Fruit fly (Drosophila melanogaster) whole organism, embryonic: ENCODE data around the gene tweek.

ENCODE experiments used
- CG10209 ChIP-seq: fragments of 200-800 bp; sonication (Bioruptor generic); optimal IDR thresholded peaks from 3 replicates; lab custom pipeline; 2017; ENCODE audit warnings: missing biosample characterization, mild to moderate bottlenecking, missing genetic modification characterization, missing genetic modification reagents
- CG10959 ChIP-seq: fragments of 200-800 bp; sonication (Bioruptor generic); IDR thresholded peaks from 2 replicates; pipeline ENCODE4 v1.3.6; 2022; ENCODE audit warnings: missing biosample characterization, missing genetic modification characterization
- CG11456 ChIP-seq: fragments of 200-800 bp; sonication (Bioruptor generic); IDR thresholded peaks from 3 replicates; pipeline ENCODE4 v1.3.6; 2022; ENCODE audit warnings: missing biosample characterization, missing genetic modification characterization
- CG14710 ChIP-seq: fragments of 200-800 bp; sonication (Bioruptor generic); optimal IDR thresholded peaks from 3 replicates; lab custom pipeline; 2019; ENCODE audit warnings: missing biosample characterization, mild to moderate bottlenecking, missing genetic modification characterization, moderate library complexity
- CG1529 ChIP-seq: fragments of 200-800 bp; sonication (Bioruptor generic); optimal IDR thresholded peaks from 3 replicates; lab custom pipeline; 2018; ENCODE audit warnings: missing biosample characterization, missing genetic modification characterization
- CG16815 ChIP-seq: fragments of 200-800 bp; sonication (Bioruptor generic); optimal IDR thresholded peaks from 3 replicates; lab custom pipeline; 2017; ENCODE audit warnings: missing biosample characterization, mild to moderate bottlenecking, missing genetic modification characterization
- CG17328 ChIP-seq: fragments of 200-800 bp; sonication (Bioruptor generic); IDR thresholded peaks from 2 replicates; pipeline ENCODE4 v1.3.6; 2022; ENCODE audit warnings: missing biosample characterization, missing genetic modification characterization
- CG17359 ChIP-seq: fragments of 200-800 bp; sonication (Bioruptor generic); optimal IDR thresholded peaks from 3 replicates; lab custom pipeline; 2018; ENCODE audit warnings: missing biosample characterization, mild to moderate bottlenecking, missing genetic modification characterization, moderate library complexity
- CG17568 ChIP-seq: fragments of 200-800 bp; sonication (Bioruptor generic); optimal IDR thresholded peaks from 2 replicates; lab custom pipeline; 2018; ENCODE audit warnings: missing biosample characterization, mild to moderate bottlenecking, missing genetic modification characterization, moderate library complexity
- CG17912 ChIP-seq: fragments of 200-800 bp; sonication (Bioruptor generic); optimal IDR thresholded peaks from 2 replicates; lab custom pipeline; 2018; ENCODE audit warnings: missing biosample characterization, mild to moderate bottlenecking, missing genetic modification characterization
- CG2875 ChIP-seq: fragments of 200-800 bp; sonication (Bioruptor generic); optimal IDR thresholded peaks from 2 replicates; lab custom pipeline; 2017; ENCODE audit warnings: missing biosample characterization, mild to moderate bottlenecking, missing genetic modification characterization, missing genetic modification reagents
- CG3847 ChIP-seq: fragments of 200-800 bp; sonication (Bioruptor generic); IDR thresholded peaks from 2 replicates; pipeline ENCODE4 v1.3.6; 2022; ENCODE audit warnings: missing biosample characterization, missing genetic modification characterization
- CG4360 ChIP-seq: fragments of 200-800 bp; sonication (Bioruptor generic); IDR thresholded peaks from 2 replicates; pipeline ENCODE4 v1.3.6; 2022; ENCODE audit warnings: missing biosample characterization, missing genetic modification characterization
- CG4404 ChIP-seq: fragments of 200-800 bp; sonication (Bioruptor generic); IDR thresholded peaks from 2 replicates; pipeline ENCODE4 v1.3.6; 2022; ENCODE audit warnings: missing biosample characterization, missing genetic modification characterization
- CG4854 ChIP-seq: fragments of 200-800 bp; sonication (Bioruptor generic); optimal IDR thresholded peaks from 2 replicates; lab custom pipeline; 2016; ENCODE audit warnings: missing biosample characterization, missing genetic modification characterization, inconsistent platforms
- CG5245 ChIP-seq: fragments of 200-800 bp; sonication (Bioruptor generic); optimal IDR thresholded peaks from 3 replicates; lab custom pipeline; 2016; ENCODE audit warnings: missing biosample characterization, missing genetic modification characterization
- CG6254 ChIP-seq: fragments of 200-800 bp; sonication (Bioruptor generic); optimal IDR thresholded peaks from 3 replicates; lab custom pipeline; 2017; ENCODE audit warnings: mild to moderate bottlenecking, missing biosample characterization, missing genetic modification reagents, missing genetic modification characterization
- CG8359 ChIP-seq: fragments of 200-800 bp; sonication (Bioruptor generic); optimal IDR thresholded peaks from 2 replicates; lab custom pipeline; 2017; ENCODE audit warnings: missing biosample characterization, mild to moderate bottlenecking, missing genetic modification characterization, borderline replicate concordance
- CG9797 ChIP-seq: fragments of 200-800 bp; sonication (Bioruptor generic); optimal IDR thresholded peaks from 3 replicates; lab custom pipeline; 2018; ENCODE audit warnings: missing biosample characterization, mild to moderate bottlenecking, missing genetic modification characterization
- CG9932 ChIP-seq: fragments of 200-800 bp; sonication (Bioruptor generic); IDR thresholded peaks from 2 replicates; pipeline ENCODE4 v1.3.6; 2022; ENCODE audit warnings: missing biosample characterization, missing genetic modification characterization
- HLH4C ChIP-seq: fragments of 200-800 bp; sonication (Bioruptor generic); IDR thresholded peaks from 3 replicates; pipeline ENCODE4 v1.3.6; 2022; ENCODE audit warnings: missing biosample characterization, missing genetic modification characterization; ENCODE audit not compliant: partially characterized antibody
- Hmr ChIP-seq: fragments of 200-800 bp; sonication (Bioruptor generic); optimal IDR thresholded peaks from 3 replicates; lab custom pipeline; 2017; ENCODE audit warnings: mild to moderate bottlenecking, missing biosample characterization, missing genetic modification reagents, missing genetic modification characterization
- Hr78 ChIP-seq, 2 experiments: fragments of 200-800 bp in 1 of 2; fragments of >200 bp in 1 of 2; sonication (Bioruptor generic) in 1 of 2; optimal IDR thresholded peaks; 2 replicates each; lab custom pipeline; 2017 to 2019; ENCODE audit warnings: missing biosample characterization in 2 of 2, missing genetic modification characterization in 2 of 2, mild to moderate bottlenecking in 1 of 2, moderate library complexity in 1 of 2
- Hsf ChIP-seq: fragments of 200-800 bp; sonication (Bioruptor generic); optimal IDR thresholded peaks from 3 replicates; lab custom pipeline; 2016; ENCODE audit warnings: missing biosample characterization, missing genetic modification characterization
- Meics ChIP-seq: fragments of 200-800 bp; sonication (Bioruptor generic); optimal IDR thresholded peaks from 2 replicates; lab custom pipeline; 2017; ENCODE audit warnings: missing biosample characterization, mild to moderate bottlenecking, missing genetic modification characterization
- PHDP ChIP-seq: fragments of 200-800 bp; sonication (Bioruptor generic); optimal IDR thresholded peaks from 3 replicates; lab custom pipeline; 2018; ENCODE audit warnings: missing biosample characterization, mild to moderate bottlenecking, missing genetic modification characterization, moderate library complexity
- Vsx1 ChIP-seq: fragments of 200-800 bp; sonication (Bioruptor generic); optimal IDR thresholded peaks from 2 replicates; lab custom pipeline; 2017; ENCODE audit warnings: missing biosample characterization, mild to moderate bottlenecking, missing genetic modification characterization, missing genetic modification reagents
- bbx ChIP-seq: fragments of 200-800 bp; sonication (Bioruptor generic); IDR thresholded peaks from 2 replicates; pipeline ENCODE4 v1.3.6; 2022; ENCODE audit warnings: missing biosample characterization, missing genetic modification characterization; ENCODE audit not compliant: partially characterized antibody
- br ChIP-seq: fragments of >200 bp; optimal IDR thresholded peaks from 2 replicates; lab custom pipeline; 2017
- cas ChIP-seq: fragments of 200-800 bp; sonication (Bioruptor generic); IDR thresholded peaks from 2 replicates; pipeline ENCODE4 v1.3.6; 2022; ENCODE audit warnings: missing biosample characterization, missing genetic modification characterization
- caup ChIP-seq: fragments of 200-800 bp; sonication (Bioruptor generic); optimal IDR thresholded peaks from 3 replicates; lab custom pipeline; 2017; ENCODE audit warnings: missing biosample characterization, mild to moderate bottlenecking, missing genetic modification characterization, moderate library complexity; ENCODE audit not compliant: severe bottlenecking
- crc ChIP-seq: fragments of 200-800 bp; sonication (Bioruptor generic); optimal IDR thresholded peaks from 2 replicates; lab custom pipeline; 2016; ENCODE audit warnings: missing biosample characterization, missing genetic modification characterization
- crol ChIP-seq: fragments of 200-800 bp; sonication (Bioruptor generic); IDR thresholded peaks from 2 replicates; pipeline ENCODE4 v1.3.6; 2022; ENCODE audit warnings: missing biosample characterization, missing genetic modification characterization
- danr ChIP-seq: fragments of 200-800 bp; sonication (Bioruptor generic); IDR thresholded peaks from 2 replicates; pipeline ENCODE4 v1.3.6; 2022; ENCODE audit warnings: missing biosample characterization, missing genetic modification characterization
- dm ChIP-seq: fragments of 200-800 bp; sonication (Bioruptor generic); optimal IDR thresholded peaks from 3 replicates; lab custom pipeline; 2016; ENCODE audit warnings: missing biosample characterization, missing genetic modification characterization
- dpn ChIP-seq, 2 experiments: fragments of 200-800 bp; sonication (Bioruptor generic); optimal IDR thresholded peaks; 3 replicates each; lab custom pipeline; 2016; ENCODE audit warnings: missing biosample characterization in 2 of 2, missing genetic modification characterization in 2 of 2
- dysf ChIP-seq: fragments of 200-800 bp; sonication (Bioruptor generic); IDR thresholded peaks from 3 replicates; pipeline ENCODE4 v1.3.6; 2022; ENCODE audit warnings: missing biosample characterization, missing genetic modification characterization
- fd64A ChIP-seq: fragments of 200-800 bp; sonication (Bioruptor generic); optimal IDR thresholded peaks from 3 replicates; lab custom pipeline; 2018; ENCODE audit warnings: missing biosample characterization, mild to moderate bottlenecking, missing genetic modification characterization
- gro ChIP-seq: fragments of 200-800 bp; sonication (Bioruptor generic); optimal IDR thresholded peaks from 2 replicates; lab custom pipeline; 2016; ENCODE audit warnings: missing biosample characterization, missing genetic modification characterization
- hkb ChIP-seq, 2 experiments: fragments of 200-800 bp in 1 of 2; fragments of >200 bp in 1 of 2; sonication (Bioruptor generic) in 1 of 2; IDR thresholded peaks in 1 of 2; optimal IDR thresholded peaks in 1 of 2; 2 replicates each; pipeline versions ENCODE4 v1.3.6 to Lab custom; 2017 to 2022; ENCODE audit warnings: missing biosample characterization in 1 of 2, missing genetic modification characterization in 1 of 2
- kay ChIP-seq: fragments of 200-800 bp; sonication (Bioruptor generic); optimal IDR thresholded peaks from 2 replicates; lab custom pipeline; 2016; ENCODE audit warnings: missing biosample characterization, missing genetic modification characterization
- oc ChIP-seq: fragments of 200-800 bp; sonication (Bioruptor generic); optimal IDR thresholded peaks from 2 replicates; lab custom pipeline; 2018; ENCODE audit warnings: missing biosample characterization, mild to moderate bottlenecking, missing genetic modification characterization, moderate library complexity
- otp ChIP-seq: fragments of 200-800 bp; sonication (Bioruptor generic); IDR thresholded peaks from 3 replicates; pipeline ENCODE4, ENCODE4 v1.3.6; 2022; ENCODE audit warnings: missing biosample characterization, missing genetic modification characterization
- pho ChIP-seq: fragments of 200-800 bp; sonication (Bioruptor generic); optimal IDR thresholded peaks from 2 replicates; lab custom pipeline; 2016; ENCODE audit warnings: missing biosample characterization, missing genetic modification characterization
- repo ChIP-seq: fragments of 200-800 bp; sonication (Bioruptor generic); optimal IDR thresholded peaks from 2 replicates; lab custom pipeline; 2016; ENCODE audit warnings: missing biosample characterization, missing genetic modification characterization
- salm ChIP-seq: fragments of 200-800 bp; sonication (Bioruptor generic); optimal IDR thresholded peaks from 2 replicates; lab custom pipeline; 2018; ENCODE audit warnings: missing biosample characterization, mild to moderate bottlenecking, missing genetic modification characterization
- slbo ChIP-seq: fragments of 200-800 bp; sonication (Bioruptor generic); IDR thresholded peaks from 2 replicates; pipeline ENCODE4 v1.3.6; 2022; ENCODE audit warnings: missing biosample characterization, missing genetic modification characterization
- sqz ChIP-seq: fragments of 200-800 bp; sonication (Bioruptor generic); optimal IDR thresholded peaks from 3 replicates; lab custom pipeline; 2018; ENCODE audit warnings: missing biosample characterization, mild to moderate bottlenecking, missing genetic modification characterization
- tna ChIP-seq: fragments of 200-800 bp; sonication (Bioruptor generic); IDR thresholded peaks from 2 replicates; pipeline ENCODE4 v1.3.6; 2022; ENCODE audit warnings: missing biosample characterization, missing genetic modification characterization; ENCODE audit not compliant: partially characterized antibody
- zfh2 ChIP-seq: fragments of 200-800 bp; sonication (Bioruptor generic); optimal IDR thresholded peaks from 2 replicates; lab custom pipeline; 2016; ENCODE audit warnings: missing biosample characterization, missing genetic modification characterization

tweek gene

dm6 chr2L:16868897-16869324, 19.4 kb upstream of the tweek start (continued):
- TF ChIP-seq pho (GFP tag; lab: Kevin White, UChicago) (no peak), CG17328 (GFP tag; lab: Robert Waterston, UW) (no peak; the same call in 1 of the 2 replicates), kay (GFP tag; lab: Kevin White, UChicago) (no peak), HLH4C (GFP tag; lab: Robert Waterston, UW) (no peak), salm (tag; lab: Kevin White, UChicago) (no peak), CG6254 (no peak), sqz (GFP tag; lab: Kevin White, UChicago) (no peak), otp (GFP tag; lab: Robert Waterston, UW) (no peak), dysf (GFP tag; lab: Robert Waterston, UW) (peak; percentile 75), CG4360 (GFP tag; lab: Robert Waterston, UW) (no peak), CG17568 (no peak), oc (tag; lab: Kevin White, UChicago) (no peak), CG8359 (no peak), CG17359 (peak; percentile 49), Hmr (GFP tag; lab: Kevin White, UChicago) (peak; percentile 28), br (no peak), CG3847 (GFP tag; lab: Robert Waterston, UW) (peak; percentile 46), tna (GFP tag; lab: Robert Waterston, UW) (no peak), fd64A (GFP tag; lab: Kevin White, UChicago) (no peak), danr (GFP tag; lab: Robert Waterston, UW) (no peak), CG17912 (GFP tag; lab: Kevin White, UChicago) (no peak), CG9797 (GFP tag; lab: Kevin White, UChicago) (no peak), CG16815 (GFP tag; lab: Kevin White, UChicago) (no peak), CG11456 (GFP tag; lab: Robert Waterston, UW) (peak; percentile 58; the same call in 1 of the 3 replicates), repo (GFP tag; lab: Kevin White, UChicago) (no peak), CG4854 (GFP tag; lab: Kevin White, UChicago) (no peak), CG2875 (GFP tag; lab: Kevin White, UChicago) (no peak), CG10959 (no peak), caup (GFP tag; lab: Kevin White, UChicago) (no peak), slbo (GFP tag; lab: Robert Waterston, UW) (peak; percentile 60), dpn (GFP tag; optimal IDR thresholded peaks at IDR 0.05; lab: Kevin White, UChicago) (peak in 1 of 2 experiments; percentile 23), CG4404 (GFP tag; lab: Robert Waterston, UW) (no peak), CG1529 (GFP tag; lab: Kevin White, UChicago) (no peak), crc (GFP tag; lab: Kevin White, UChicago) (no peak), dm (GFP tag; lab: Kevin White, UChicago) (no peak), Meics (GFP tag; lab: Kevin White, UChicago) (peak; percentile 40), gro (GFP tag; lab: Kevin White, UChicago) (no peak), CG5245 (GFP tag; lab: Kevin White, UChicago) (no peak), crol (GFP tag; lab: Robert Waterston, UW) (peak; percentile 72), bbx (GFP tag; lab: Robert Waterston, UW) (no peak), CG14710 (no peak), Hsf (GFP tag; lab: Kevin White, UChicago) (no peak), cas (GFP tag; lab: Robert Waterston, UW) (no peak), zfh2 (GFP tag; lab: Kevin White, UChicago) (no peak), Hr78 (GFP tag; optimal IDR thresholded peaks at IDR 0.05; lab: Kevin White, UChicago) (peak in 1 of 2 experiments; percentile 96), CG10209 (GFP tag; lab: Kevin White, UChicago) (peak; percentile 27), Vsx1 (peak; percentile 29), PHDP (peak; percentile 60), CG9932 (GFP tag; lab: Robert Waterston, UW) (peak; percentile 39; the same call in 1 of the 2 replicates), hkb (optimal IDR thresholded peaks at IDR 0.05; lab: Kevin White, UChicago) (no peak), hkb (GFP tag; IDR thresholded peaks at IDR 0.05; lab: Robert Waterston, UW) (peak; percentile 53; the same call in 1 of the 2 replicates)
